Fruit fly (Drosophila melanogaster): Measurements from ENCODE around the gene MED20.

The MED20 gene

dm6 chr2L:8034734-8035133 lies 37.9 kb downstream of the MED20 start (continued):
- TF ChIP-seq CG18476 (GFP tag; optimal IDR thresholded peaks at IDR 0.05) (peak; percentile 23), tup (GFP tag; optimal IDR thresholded peaks at IDR 0.05) (no peak), CG8388 (GFP tag; optimal IDR thresholded peaks at IDR 0.05) (peak; percentile 54), CG15269 (tag; optimal IDR thresholded peaks at IDR 0.05) (peak; percentile 71), Trl (optimal IDR thresholded peaks at IDR 0.05) (no peak), Trl (GFP tag; optimal IDR thresholded peaks at IDR 0.05) (peak; percentile 49), jing (GFP tag; optimal IDR thresholded peaks at IDR 0.05) (no peak), yki (optimal IDR thresholded peaks at IDR 0.05) (no peak), cwo (GFP tag; optimal IDR thresholded peaks at IDR 0.05) (peak; percentile 61), oc (tag; optimal IDR thresholded peaks at IDR 0.05) (no peak), CG9797 (GFP tag; optimal IDR thresholded peaks at IDR 0.05) (no peak), B-H1 (GFP tag; IDR thresholded peaks at IDR 0.05) (peak; percentile 43; the same call in 2 of the 3 replicates), sqz (GFP tag; optimal IDR thresholded peaks at IDR 0.05) (peak; percentile 6), Six4 (GFP tag; optimal IDR thresholded peaks at IDR 0.05) (no peak), pzg (GFP tag; optimal IDR thresholded peaks at IDR 0.05) (no peak), Hr78 (GFP tag; optimal IDR thresholded peaks at IDR 0.05) (no peak), Gug (GFP tag; IDR thresholded peaks at IDR 0.05) (0 out of 4 replicates have a peak, but pooled peaks have one; percentile 7), CG3407 (GFP tag; optimal IDR thresholded peaks at IDR 0.05) (peak; percentile 30), CG1233 (GFP tag; optimal IDR thresholded peaks at IDR 0.05) (peak; percentile 50), HmgZ (tag; optimal IDR thresholded peaks at IDR 0.05) (peak; percentile 48), CG9817 (tag; optimal IDR thresholded peaks at IDR 0.05) (peak; percentile 31), cas (GFP tag; IDR thresholded peaks at IDR 0.05) (no peak), Optix (GFP tag; IDR thresholded peaks at IDR 0.05) (0 out of 3 replicates have a peak, but pooled peaks have one; percentile 13), tin (GFP tag; optimal IDR thresholded peaks at IDR 0.05) (peak; percentile 37), CG12942 (GFP tag; optimal IDR thresholded peaks at IDR 0.05) (peak; percentile 14), Tbp (GFP tag; optimal IDR thresholded peaks at IDR 0.05) (no peak), onecut (GFP tag; IDR thresholded peaks at IDR 0.05) (0 out of 2 replicates have a peak, but pooled peaks have one; percentile 38), cad (GFP tag; optimal IDR thresholded peaks at IDR 0.05) (no peak), CG17328 (GFP tag; IDR thresholded peaks at IDR 0.05) (peak; percentile 61), CG11093 (GFP tag; IDR thresholded peaks at IDR 0.05) (no peak), CG3065 (GFP tag; optimal IDR thresholded peaks at IDR 0.05) (no peak), rib (GFP tag; IDR thresholded peaks at IDR 0.05) (no peak), C15 (GFP tag; IDR thresholded peaks at IDR 0.05) (0 out of 3 replicates have a peak, but pooled peaks have one; percentile 26), lab (GFP tag; optimal IDR thresholded peaks at IDR 0.05) (peak; percentile 83), pfk (GFP tag; optimal IDR thresholded peaks at IDR 0.05) (no peak), disco-r (GFP tag; optimal IDR thresholded peaks at IDR 0.05) (no peak), CG10267 (tag; optimal IDR thresholded peaks at IDR 0.05) (peak; percentile 52), pnt (GFP tag; optimal IDR thresholded peaks at IDR 0.05) (peak; percentile 19), hth (optimal IDR thresholded peaks at IDR 0.05) (no peak), cato (GFP tag; optimal IDR thresholded peaks at IDR 0.05; ENCODE audit: borderline replicate concordance) (no peak), H15 (GFP tag; IDR thresholded peaks at IDR 0.05) (peak; percentile 61; the same call in 2 of the 3 replicates), trh (GFP tag; optimal IDR thresholded peaks at IDR 0.05) (no peak), BEAF-32 (GFP tag; optimal IDR thresholded peaks at IDR 0.05) (no peak), en (GFP tag; optimal IDR thresholded peaks at IDR 0.05) (no peak), Spps (tag; optimal IDR thresholded peaks at IDR 0.05) (no peak), btn (GFP tag; optimal IDR thresholded peaks at IDR 0.05) (no peak), Ssrp (tag; optimal IDR thresholded peaks at IDR 0.05) (peak; percentile 55), CG8924 (tag; optimal IDR thresholded peaks at IDR 0.05) (peak; percentile 66), CG13894 (tag; optimal IDR thresholded peaks at IDR 0.05) (no peak), CG3726 (GFP tag; IDR thresholded peaks at IDR 0.05) (0 out of 3 replicates have a peak, but pooled peaks have one; percentile 43), Lhr (GFP tag; optimal IDR thresholded peaks at IDR 0.05) (no peak), sima (GFP tag; optimal IDR thresholded peaks at IDR 0.05) (no peak)

Data from whole organism, embryonic.